Fruit fly (Drosophila melanogaster) S2 (cell line): ENCODE data around the gene Frmd5.

ENCODE experiments used
- CG8478 ChIP-seq: fragments of >200 bp; optimal IDR thresholded peaks from 2 replicates; lab custom pipeline; 2018
- CTCF ChIP-seq, 2 experiments: fragments of >200 bp; optimal IDR thresholded peaks; 2 replicates each; lab custom pipeline; 2018

DNA sequence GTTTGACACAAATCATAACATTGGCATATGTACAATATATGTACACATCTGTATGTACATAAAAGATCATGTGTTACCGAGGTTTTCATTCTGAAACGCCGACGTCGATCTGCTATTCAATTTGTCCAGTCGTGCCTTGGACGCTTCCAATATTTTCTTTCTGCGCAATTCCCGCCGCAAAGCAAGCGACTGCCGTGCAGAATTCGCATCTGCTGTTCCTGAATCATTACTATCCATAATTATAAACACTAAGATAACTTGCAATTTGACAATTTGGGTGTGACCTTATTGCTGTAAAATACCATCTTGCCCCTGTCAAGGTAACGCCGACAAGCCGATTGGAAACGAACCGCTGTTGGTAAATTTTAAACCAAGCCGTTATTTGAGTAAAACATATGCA, 32.4 kb upstream of the Frmd5 start:
- TF ChIP-seq CG8478 (lab: Kevin White, UChicago) (no peak), CTCF (optimal IDR thresholded peaks at IDR 0.05; lab: Kevin White, UChicago) (peak in 1 of 2 experiments; percentile 6)
